Worm (Caenorhabditis elegans) whole organism, L3 larva: Measurements from ENCODE around the gene elli-1.

Experiments used
- R02D3.7 ChIP-seq: fragments of 150-350 bp; optimal IDR thresholded peaks from 2 replicates; lab custom pipeline; 2014; ENCODE audit warnings: missing biosample characterization, missing genetic modification characterization
- ZK546.5 ChIP-seq: sonication (generic microtip); optimal IDR thresholded peaks from 2 replicates; lab custom pipeline; 2017; ENCODE audit warnings: missing biosample characterization, missing genetic modification characterization
- aly-2 ChIP-seq: fragments of 150-350 bp; optimal IDR thresholded peaks from 2 replicates; lab custom pipeline; 2014; ENCODE audit warnings: missing biosample characterization, missing genetic modification characterization
- ama-1 ChIP-seq: fragments of 150-350 bp; optimal IDR thresholded peaks from 2 replicates; lab custom pipeline; 2018
- ceh-16 ChIP-seq: sonication (generic microtip); optimal IDR thresholded peaks from 2 replicates; lab custom pipeline; 2017; ENCODE audit warnings: missing biosample characterization, missing genetic modification characterization
- ceh-28 ChIP-seq: fragments of 150-350 bp; optimal IDR thresholded peaks from 2 replicates; lab custom pipeline; 2014; ENCODE audit warnings: missing biosample characterization, missing genetic modification reagents, missing genetic modification characterization
- ceh-82 ChIP-seq: fragments of 150-350 bp; optimal IDR thresholded peaks from 2 replicates; lab custom pipeline; 2014; ENCODE audit warnings: missing biosample characterization, missing genetic modification characterization
- ceh-9 ChIP-seq: sonication (generic microtip); optimal IDR thresholded peaks from 2 replicates; lab custom pipeline; 2018; ENCODE audit warnings: missing biosample characterization, missing genetic modification characterization
- daf-12 ChIP-seq: fragments of 150-350 bp; optimal IDR thresholded peaks from 2 replicates; lab custom pipeline; 2014; ENCODE audit warnings: missing biosample characterization, missing genetic modification reagents, missing genetic modification characterization
- egl-27 ChIP-seq: sonication (generic microtip); optimal IDR thresholded peaks from 4 replicates; lab custom pipeline; 2017; ENCODE audit warnings: missing biosample characterization, missing genetic modification reagents, missing genetic modification characterization
- egl-5 ChIP-seq: fragments of 150-350 bp; optimal IDR thresholded peaks from 2 replicates; lab custom pipeline; 2017; ENCODE audit warnings: missing biosample characterization, missing genetic modification reagents, missing genetic modification characterization, inconsistent platforms
- elt-1 ChIP-seq: fragments of 150-350 bp; optimal IDR thresholded peaks from 2 replicates; lab custom pipeline; 2014; ENCODE audit warnings: missing biosample characterization, missing genetic modification characterization
- elt-2 ChIP-seq: sonication (generic microtip); optimal IDR thresholded peaks from 2 replicates; lab custom pipeline; 2016; ENCODE audit warnings: missing genetic modification reagents, mild to moderate bottlenecking, missing genetic modification characterization, missing compliant biosample characterization
- elt-3 ChIP-seq, 3 experiments: fragments of 150-350 bp in 1 of 3; sonication (generic microtip) in 2 of 3; optimal IDR thresholded peaks; 2 replicates in 2 of 3; 4 replicates in 1 of 3; lab custom pipeline; 2014 to 2017; ENCODE audit warnings: missing biosample characterization in 3 of 3, missing genetic modification characterization in 3 of 3
- eor-1 ChIP-seq, 2 experiments: fragments of 150-350 bp; optimal IDR thresholded peaks; 2 replicates each; lab custom pipeline; 2014 to 2018; ENCODE audit warnings: missing biosample characterization in 2 of 2, missing genetic modification characterization in 2 of 2
- fkh-10 ChIP-seq: sonication (generic microtip); optimal IDR thresholded peaks from 2 replicates; lab custom pipeline; 2017; ENCODE audit warnings: missing biosample characterization, missing genetic modification reagents, missing genetic modification characterization
- fkh-2 ChIP-seq: fragments of 150-350 bp; optimal IDR thresholded peaks from 2 replicates; lab custom pipeline; 2014; ENCODE audit warnings: missing biosample characterization, missing genetic modification reagents, missing genetic modification characterization
- fos-1 ChIP-seq: fragments of 150-350 bp; optimal IDR thresholded peaks from 2 replicates; lab custom pipeline; 2014; ENCODE audit warnings: missing biosample characterization, missing genetic modification characterization
- hmg-11 ChIP-seq: sonication (generic microtip); optimal IDR thresholded peaks from 2 replicates; lab custom pipeline; 2016; ENCODE audit warnings: missing genetic modification characterization, missing compliant biosample characterization
- jun-1 ChIP-seq: fragments of 150-350 bp; optimal IDR thresholded peaks from 2 replicates; lab custom pipeline; 2014; ENCODE audit warnings: missing biosample characterization, missing genetic modification reagents, missing genetic modification characterization
- lin-15B ChIP-seq: fragments of 150-350 bp; optimal IDR thresholded peaks from 2 replicates; lab custom pipeline; 2014; ENCODE audit warnings: missing biosample characterization, missing genetic modification characterization
- lin-39 ChIP-seq: fragments of 150-350 bp; optimal IDR thresholded peaks from 2 replicates; lab custom pipeline; 2018; ENCODE audit warnings: missing biosample characterization, missing genetic modification reagents, missing genetic modification characterization
- lsy-12 ChIP-seq: sonication (generic microtip); optimal IDR thresholded peaks from 2 replicates; lab custom pipeline; 2016; ENCODE audit warnings: mild to moderate bottlenecking, missing genetic modification characterization, missing compliant biosample characterization
- mdl-1 ChIP-seq: fragments of 150-350 bp; optimal IDR thresholded peaks from 2 replicates; lab custom pipeline; 2014; ENCODE audit warnings: missing biosample characterization, missing genetic modification characterization
- mml-1 ChIP-seq: fragments of 150-350 bp; sonication (generic microtip); optimal IDR thresholded peaks from 3 replicates; lab custom pipeline; 2014; ENCODE audit warnings: missing biosample characterization, missing genetic modification characterization
- nfya-1 ChIP-seq: sonication (generic microtip); optimal IDR thresholded peaks from 2 replicates; lab custom pipeline; 2017; ENCODE audit warnings: missing genetic modification characterization, mild to moderate bottlenecking, missing compliant biosample characterization, antibody characterized with exemption, moderate library complexity; ENCODE audit not compliant: insufficient read depth
- nhr-11 ChIP-seq: fragments of 150-350 bp; optimal IDR thresholded peaks from 2 replicates; lab custom pipeline; 2014; ENCODE audit warnings: missing biosample characterization, missing genetic modification characterization
- nhr-12 ChIP-seq: fragments of 150-350 bp; optimal IDR thresholded peaks from 2 replicates; lab custom pipeline; 2014; ENCODE audit warnings: missing biosample characterization, missing genetic modification characterization
- nhr-23 ChIP-seq: fragments of 150-350 bp; optimal IDR thresholded peaks from 2 replicates; lab custom pipeline; 2014; ENCODE audit warnings: missing biosample characterization, missing genetic modification reagents, missing genetic modification characterization
- nhr-237 ChIP-seq: fragments of 150-350 bp; optimal IDR thresholded peaks from 2 replicates; lab custom pipeline; 2014; ENCODE audit warnings: missing biosample characterization, missing genetic modification characterization
- nhr-25 ChIP-seq: sonication (generic microtip); optimal IDR thresholded peaks from 2 replicates; lab custom pipeline; 2017; ENCODE audit warnings: missing biosample characterization, missing genetic modification characterization
- nhr-28 ChIP-seq: fragments of 150-350 bp; optimal IDR thresholded peaks from 2 replicates; lab custom pipeline; 2014; ENCODE audit warnings: missing biosample characterization, missing genetic modification characterization
- nhr-43 ChIP-seq: sonication (generic microtip); optimal IDR thresholded peaks from 2 replicates; lab custom pipeline; 2016; ENCODE audit warnings: mild to moderate bottlenecking, missing genetic modification characterization, missing compliant biosample characterization; ENCODE audit not compliant: poor library complexity, severe bottlenecking
- nhr-76 ChIP-seq: fragments of 150-350 bp; sonication (generic microtip); optimal IDR thresholded peaks from 5 replicates; lab custom pipeline; 2014; ENCODE audit warnings: missing biosample characterization, missing genetic modification characterization
- nhr-77 ChIP-seq: fragments of 150-350 bp; optimal IDR thresholded peaks from 2 replicates; lab custom pipeline; 2014; ENCODE audit warnings: missing biosample characterization, missing genetic modification characterization
- pha-4 ChIP-seq: fragments of 150-350 bp; optimal IDR thresholded peaks from 2 replicates; lab custom pipeline; 2014; ENCODE audit warnings: missing biosample characterization, missing genetic modification reagents, missing genetic modification characterization
- pqm-1 ChIP-seq: fragments of 150-350 bp; optimal IDR thresholded peaks from 2 replicates; lab custom pipeline; 2017; ENCODE audit warnings: missing biosample characterization, missing genetic modification characterization, inconsistent platforms
- sea-2 ChIP-seq: fragments of 150-350 bp; sonication (generic microtip); optimal IDR thresholded peaks from 4 replicates; lab custom pipeline; 2014; ENCODE audit warnings: missing biosample characterization, missing genetic modification reagents, missing genetic modification characterization
- skn-1 ChIP-seq: fragments of 150-350 bp; optimal IDR thresholded peaks from 2 replicates; lab custom pipeline; 2014; ENCODE audit warnings: missing biosample characterization, missing genetic modification characterization
- snpc-4 ChIP-seq: fragments of 150-350 bp; optimal IDR thresholded peaks from 2 replicates; lab custom pipeline; 2014; ENCODE audit warnings: missing biosample characterization, missing genetic modification characterization
- unc-39 ChIP-seq: sonication (generic microtip); optimal IDR thresholded peaks from 4 replicates; lab custom pipeline; 2017; ENCODE audit warnings: missing biosample characterization, missing genetic modification characterization
- unc-62 ChIP-seq: fragments of 150-350 bp; sonication (generic microtip); optimal IDR thresholded peaks from 4 replicates; lab custom pipeline; 2014; ENCODE audit warnings: missing biosample characterization, missing genetic modification reagents, missing genetic modification characterization
- zag-1 ChIP-seq: fragments of 150-350 bp; optimal IDR thresholded peaks from 2 replicates; lab custom pipeline; 2014; ENCODE audit warnings: missing biosample characterization, missing genetic modification characterization
- ztf-11 ChIP-seq: fragments of 150-350 bp; optimal IDR thresholded peaks from 2 replicates; lab custom pipeline; 2014; ENCODE audit warnings: missing biosample characterization, missing genetic modification characterization
- ztf-4 ChIP-seq: fragments of 150-350 bp; optimal IDR thresholded peaks from 2 replicates; lab custom pipeline; 2014; ENCODE audit warnings: missing biosample characterization, missing genetic modification characterization

The elli-1 gene

DNA sequence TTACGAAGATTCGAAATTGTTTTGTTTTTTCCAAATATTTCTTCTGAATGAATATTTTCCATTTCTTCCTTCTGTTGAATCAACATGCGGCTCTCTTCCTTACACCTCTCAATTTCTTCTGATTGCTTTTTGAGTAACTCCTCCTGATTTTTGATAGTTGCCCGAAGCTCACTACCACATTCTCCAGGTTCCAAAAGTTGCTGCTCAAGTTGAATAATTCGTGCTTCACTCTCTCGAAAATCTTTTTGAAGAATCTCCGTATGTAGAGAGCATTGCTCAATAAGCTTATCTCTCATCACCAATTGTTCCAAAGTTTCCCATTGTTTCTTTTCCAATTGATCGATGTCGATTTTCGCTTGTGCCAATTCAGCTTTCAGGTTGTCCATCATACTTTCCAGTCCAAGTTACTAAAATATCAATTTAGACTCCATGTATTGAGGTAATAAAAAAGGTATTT lies 18.2 kb upstream of the elli-1 start, which contains the start of gene F20C5.6:
TSS of gene F20C5.6 (minus strand) at position 407 of the 457 bp plus-strand sequence.
- no peak for TF ChIP-seq zag-1 (tag; lab: Kevin White, UChicago)
- TF ChIP-seq ceh-82 (tag; lab: Kevin White, UChicago): no peak
- no peak for TF ChIP-seq mdl-1 (tag; lab: Kevin White, UChicago)
- TF ChIP-seq elt-1 (tag; lab: Kevin White, UChicago): no peak
- TF ChIP-seq ZK546.5 (tag; lab: Kevin White, UChicago): no peak
- no peak for TF ChIP-seq mml-1
- TF ChIP-seq nhr-11 (tag; lab: Kevin White, UChicago): no peak
- TF ChIP-seq nfya-1 (tag; lab: Kevin White, UChicago): no peak
- TF ChIP-seq unc-39 (tag; lab: Kevin White, UChicago): no peak
- TF ChIP-seq nhr-77 (tag; lab: Kevin White, UChicago): no peak
- TF ChIP-seq lin-15B (tag; lab: Kevin White, UChicago): no peak
- no peak for TF ChIP-seq ceh-9 (tag; lab: Kevin White, UChicago)
- no peak for TF ChIP-seq pha-4 (tag; lab: Kevin White, UChicago)

DNA sequence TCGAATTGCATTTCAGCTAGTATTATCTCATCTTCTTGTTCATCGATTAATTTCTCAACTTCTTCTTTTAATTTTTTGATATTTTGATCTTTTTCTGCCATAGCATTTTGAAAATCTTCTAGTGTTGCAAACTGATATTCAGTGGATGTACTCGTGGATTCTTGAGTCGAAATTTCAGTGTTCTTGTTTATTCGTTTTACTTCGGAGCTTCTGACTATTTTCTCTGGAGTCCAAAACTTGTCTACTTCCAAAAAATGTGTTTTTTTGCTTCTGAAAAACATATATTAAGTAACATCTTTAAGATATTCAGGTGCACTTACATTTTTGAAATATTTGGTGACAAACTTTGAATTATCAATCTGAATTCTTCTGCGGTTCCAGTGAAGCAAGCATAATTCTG lies 14.9 kb upstream of the elli-1 start, which contains the start of gene F20C5.5:
TSS of gene F20C5.5 (minus strand) at position 101 of the 400 bp plus-strand sequence.
- no peak for TF ChIP-seq lin-15B (tag; lab: Kevin White, UChicago)
- TF ChIP-seq ceh-16 (tag; lab: Kevin White, UChicago): no peak

DNA sequence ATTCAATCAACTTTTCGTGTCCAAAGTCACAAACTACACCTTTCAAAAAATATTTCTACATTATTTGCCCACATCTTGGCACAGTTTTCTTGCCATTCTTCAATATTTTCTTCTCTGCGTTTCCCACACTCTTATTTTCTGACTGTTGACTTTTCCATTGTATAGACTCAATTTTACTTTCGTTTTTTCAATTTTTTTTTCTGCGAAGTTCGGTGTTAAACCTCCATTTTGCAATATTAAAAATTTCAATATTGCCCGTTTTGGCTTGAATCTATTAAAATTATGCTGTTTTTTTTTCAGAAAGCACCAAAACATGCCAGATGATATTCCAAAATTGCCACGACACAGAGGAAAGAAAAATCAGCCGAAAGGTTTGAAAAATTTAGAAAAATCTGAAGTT lies 9.9 kb upstream of the elli-1 start, which contains the start of gene cdc-50.B:
TSS of gene cdc-50.B (plus strand) at position 301 of the 400 bp plus-strand sequence.
- TF ChIP-seq pha-4 (tag; lab: Kevin White, UChicago) (peak; percentile 84), unc-39 (tag; lab: Kevin White, UChicago) (no peak), ceh-16 (tag; lab: Kevin White, UChicago) (no peak)

DNA sequence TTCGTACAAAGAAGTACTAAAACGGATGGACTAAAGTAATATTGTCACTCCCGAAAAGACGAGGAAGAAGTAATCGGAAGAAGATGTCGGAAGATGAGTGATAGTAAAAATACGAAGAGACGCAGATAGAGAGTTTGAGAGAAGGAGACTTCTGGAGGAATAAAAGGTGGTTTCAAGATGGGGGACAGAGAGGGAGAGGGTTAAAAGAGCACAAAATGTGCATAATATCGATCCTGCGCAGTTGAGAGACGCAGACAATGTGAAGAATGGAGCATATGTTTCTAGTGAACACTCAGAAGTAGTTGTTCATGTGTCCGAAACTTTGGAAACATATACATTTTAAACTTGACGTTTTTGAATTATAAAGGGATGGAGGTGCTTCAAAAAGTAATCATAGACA lies 7.8 kb upstream of the elli-1 start:
- no peak for TF ChIP-seq nhr-12 (tag; lab: Kevin White, UChicago)
- TF ChIP-seq egl-27 (tag; lab: Kevin White, UChicago): no peak
- TF ChIP-seq nhr-43 (tag; lab: Kevin White, UChicago): no peak
- TF ChIP-seq ztf-4 (tag; lab: Kevin White, UChicago): no peak
- no peak for TF ChIP-seq ztf-11 (tag; lab: Kevin White, UChicago)
- peak; percentile 46 for TF ChIP-seq sea-2 (GFP tag; lab: Kevin White, UChicago)
- TF ChIP-seq daf-12 (tag; lab: Kevin White, UChicago): no peak
- TF ChIP-seq lin-15B (tag; lab: Kevin White, UChicago): peak; percentile 37
- no peak for TF ChIP-seq mdl-1 (tag; lab: Kevin White, UChicago)
- TF ChIP-seq fos-1 (tag; lab: Kevin White, UChicago): no peak
- no peak for TF ChIP-seq elt-1 (tag; lab: Kevin White, UChicago)
- TF ChIP-seq pha-4 (tag; lab: Kevin White, UChicago): no peak
- peak; percentile 69 for TF ChIP-seq ceh-28
- TF ChIP-seq nhr-76: no peak
- TF ChIP-seq nhr-23 (tag; lab: Kevin White, UChicago): no peak
- no peak for TF ChIP-seq skn-1 (tag; lab: Kevin White, UChicago)
- TF ChIP-seq egl-5 (tag; lab: Kevin White, UChicago): no peak
- TF ChIP-seq mml-1: no peak
- no peak for TF ChIP-seq nhr-28 (tag; lab: Kevin White, UChicago)
- TF ChIP-seq ZK546.5 (tag; lab: Kevin White, UChicago): no peak
- TF ChIP-seq unc-39 (tag; lab: Kevin White, UChicago): no peak
- no peak for TF ChIP-seq ama-1 (lab: Kevin White, UChicago)
- no peak for TF ChIP-seq pqm-1 (tag; lab: Kevin White, UChicago)
- no peak for TF ChIP-seq zag-1 (tag; lab: Kevin White, UChicago)
- no peak for TF ChIP-seq nhr-11 (tag; lab: Kevin White, UChicago)
- TF ChIP-seq lsy-12 (tag; lab: Kevin White, UChicago): no peak
- TF ChIP-seq aly-2 (tag; lab: Kevin White, UChicago): no peak
- no peak for TF ChIP-seq nhr-237
- TF ChIP-seq nhr-25 (tag; lab: Kevin White, UChicago): no peak
- TF ChIP-seq ceh-16 (tag; lab: Kevin White, UChicago): no peak
- TF ChIP-seq fkh-10: peak; percentile 48
- peak; percentile 81 for TF ChIP-seq lin-39
- TF ChIP-seq nhr-77 (tag; lab: Kevin White, UChicago): no peak
- peak; percentile 28 for TF ChIP-seq hmg-11
- TF ChIP-seq jun-1: no peak
- peak; percentile 52 for TF ChIP-seq snpc-4
- no peak for TF ChIP-seq eor-1 (tag; optimal IDR thresholded peaks at IDR 0.05; lab: Kevin White, UChicago)
- TF ChIP-seq ceh-9 (tag; lab: Kevin White, UChicago): no peak
- TF ChIP-seq elt-3 (tag; optimal IDR thresholded peaks at IDR 0.05; lab: Kevin White, UChicago): no peak
- no peak for TF ChIP-seq elt-2
- TF ChIP-seq ceh-82 (tag; lab: Kevin White, UChicago): no peak
- TF ChIP-seq R02D3.7 (tag; lab: Kevin White, UChicago): no peak
- no peak for TF ChIP-seq fkh-2 (tag; lab: Kevin White, UChicago)
- TF ChIP-seq unc-62 (GFP tag; lab: Kevin White, UChicago): no peak
